Fruit fly (Drosophila melanogaster) whole organism, pupa: ENCODE data around the gene Sas10.

ENCODE experiments used
- CG17806 ChIP-seq: fragments of 200-800 bp; sonication (Bioruptor generic); optimal IDR thresholded peaks from 2 replicates; lab custom pipeline; 2018; ENCODE audit warnings: missing biosample characterization, mild to moderate bottlenecking, missing genetic modification characterization, moderate library complexity
- CG4496 ChIP-seq: fragments of 200-800 bp; sonication (Bioruptor generic); IDR thresholded peaks from 3 replicates; pipeline ENCODE4 v1.3.6; 2022; ENCODE audit warnings: missing biosample characterization, missing genetic modification characterization

DNA sequence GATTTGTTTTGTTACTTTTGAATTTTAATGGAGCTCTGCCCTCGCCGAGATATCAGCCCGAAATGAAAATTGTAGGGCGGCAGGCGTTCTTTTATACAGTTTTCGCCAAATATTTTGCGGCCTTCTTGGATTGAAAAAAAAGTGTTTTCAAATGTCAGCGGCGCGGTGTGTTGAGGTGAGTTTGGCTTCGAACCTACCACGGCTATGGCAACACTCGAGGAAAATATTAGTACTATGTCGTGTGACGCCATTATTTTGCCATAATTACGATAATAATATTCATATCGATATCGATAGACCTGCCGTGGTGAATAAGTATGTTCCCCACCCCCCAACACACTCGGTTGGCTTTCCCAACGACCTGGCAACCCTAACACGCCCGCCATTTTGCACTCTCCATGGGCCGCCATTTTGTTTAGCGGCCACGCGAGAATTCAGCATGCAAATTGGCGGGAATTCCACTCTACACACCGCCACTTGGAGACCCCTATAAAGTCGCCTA lies 5.3 kb upstream of the Sas10 start, which contains the start of the genes TrxT and dhd:
- TF ChIP-seq CG17806 (tag; lab: Kevin White, UChicago) (no peak), CG4496 (GFP tag; lab: Robert Waterston, UW) (peak; percentile 88)
